Fruit fly (Drosophila melanogaster): ENCODE results near the gene CG43249.

DNA sequence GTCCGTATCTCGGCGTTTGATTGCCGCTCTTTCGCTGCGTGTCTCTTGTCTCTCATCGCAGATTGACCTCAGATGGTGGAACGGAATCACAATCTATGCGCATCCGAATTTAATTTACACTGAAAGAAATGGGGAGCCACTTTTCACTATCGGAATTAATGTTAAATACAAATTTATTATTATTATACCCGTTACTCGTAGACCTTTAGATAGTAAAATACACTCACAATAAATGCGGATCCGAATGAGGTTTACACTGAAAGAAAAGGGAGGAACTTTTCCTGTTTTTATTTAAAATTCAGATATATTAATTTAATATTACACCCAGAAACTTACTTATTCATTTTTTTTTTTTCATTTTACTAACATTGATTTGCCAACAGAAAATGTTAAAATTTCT lies 15.0 kb upstream of the CG43249 start:
- TF ChIP-seq EcR (GFP tag; optimal IDR thresholded peaks at IDR 0.05) (no peak), usp (GFP tag; optimal IDR thresholded peaks at IDR 0.05) (no peak)

Measured in whole organism.